Worm (Caenorhabditis elegans): ENCODE measurements around the gene clec-118.

DNA sequence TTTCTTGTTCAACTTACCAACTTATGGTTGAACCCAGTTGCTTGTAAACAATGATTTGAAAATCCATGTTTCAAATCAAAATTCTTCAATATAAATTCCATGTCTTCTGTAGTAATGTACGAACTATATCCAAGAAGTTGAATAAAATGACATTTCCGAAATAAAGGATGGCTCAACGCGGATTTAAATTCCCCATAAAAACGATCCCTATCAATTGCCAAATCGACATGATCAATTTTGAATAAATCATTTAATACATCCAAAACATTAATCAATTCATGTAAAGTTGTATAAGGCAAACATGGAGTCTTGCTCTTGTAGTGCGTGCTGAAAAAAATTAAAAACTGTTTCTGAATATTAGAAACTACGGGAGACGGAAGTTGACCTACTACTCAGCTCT lies 21.2 kb downstream of the clec-118 start, which contains the start of gene W08F4.10:
- TF ChIP-seq blmp-1 (tag; optimal IDR thresholded peaks at IDR 0.05) = no peak
- TF ChIP-seq lin-13 (tag; optimal IDR thresholded peaks at IDR 0.05) = no peak
- no peak for TF ChIP-seq unc-62 (GFP tag; optimal IDR thresholded peaks at IDR 0.05)
- TF ChIP-seq lsy-2 (tag; optimal IDR thresholded peaks at IDR 0.05) = no peak
- TF ChIP-seq cnd-1 (tag; optimal IDR thresholded peaks at IDR 0.05) = no peak
- TF ChIP-seq nhr-28 (tag; optimal IDR thresholded peaks at IDR 0.05) = no peak
- no peak for TF ChIP-seq pha-4 (tag; optimal IDR thresholded peaks at IDR 0.05)
- no peak for TF ChIP-seq nhr-237 (tag; optimal IDR thresholded peaks at IDR 0.05)
- TF ChIP-seq elt-3 (tag; optimal IDR thresholded peaks at IDR 0.05) = no peak
- TF ChIP-seq flh-1 (GFP tag; optimal IDR thresholded peaks at IDR 0.05) = no peak
- TF ChIP-seq mab-5 (tag; optimal IDR thresholded peaks at IDR 0.05) = no peak
- no peak for TF ChIP-seq ces-1 (GFP tag; optimal IDR thresholded peaks at IDR 0.05)
- no peak for TF ChIP-seq ceh-83 (GFP tag; optimal IDR thresholded peaks at IDR 0.05)
- TF ChIP-seq elt-1 (tag; optimal IDR thresholded peaks at IDR 0.05; ENCODE audit: borderline replicate concordance, insufficient read depth) = no peak

All from whole organism, mixed stage, embryonic.